Worm (Caenorhabditis elegans) whole organism, young adult: Measurements from ENCODE around the gene fbxa-131.
"Not testable (repeated sequence)": the region's sequence is repeated elsewhere in the genome, so short reads cannot be mapped to it uniquely, and the experiment has no call there.

ENCODE experiments used
- F49E8.2 ChIP-seq: sonication (generic microtip); optimal IDR thresholded peaks from 3 replicates; lab custom pipeline; 2017; ENCODE audit warnings: missing genetic modification characterization, mild to moderate bottlenecking, missing compliant biosample characterization, antibody characterized with exemption, moderate library complexity; ENCODE audit not compliant: insufficient read depth
- bed-1 ChIP-seq: fragments of 200-800 bp; sonication (Bioruptor generic); IDR thresholded peaks from 2 replicates; pipeline ENCODE4 v1.3.6; 2022; ENCODE audit warnings: missing genetic modification reagents, missing genetic modification characterization, missing compliant biosample characterization
- hlh-26 ChIP-seq: fragments of 200-800 bp; sonication (Bioruptor generic); conservative IDR thresholded peaks from 2 replicates; pipeline ENCODE4 v1.3.6; 2022; ENCODE audit warnings: missing genetic modification reagents, missing genetic modification characterization, missing compliant biosample characterization
- let-607 ChIP-seq, 2 experiments: fragments of 200-800 bp in 1 of 2; sonication (Bioruptor generic) in 1 of 2; sonication (generic microtip) in 1 of 2; optimal IDR thresholded peaks; 2 replicates each; lab custom pipeline; 2016 to 2018; ENCODE audit warnings: mild to moderate bottlenecking in 2 of 2, missing compliant biosample characterization in 2 of 2, missing genetic modification characterization in 2 of 2, moderate library complexity in 2 of 2, missing genotype in 1 of 2
- nhr-80 ChIP-seq: sonication (generic microtip); optimal IDR thresholded peaks from 2 replicates; lab custom pipeline; 2016; ENCODE audit warnings: missing genetic modification characterization, missing compliant biosample characterization
- pha-4 ChIP-seq: fragments of 150-350 bp; sonication (generic microtip); optimal IDR thresholded peaks from 2 replicates; lab custom pipeline; 2014; ENCODE audit warnings: missing biosample characterization, missing genetic modification reagents, missing genetic modification characterization

DNA sequence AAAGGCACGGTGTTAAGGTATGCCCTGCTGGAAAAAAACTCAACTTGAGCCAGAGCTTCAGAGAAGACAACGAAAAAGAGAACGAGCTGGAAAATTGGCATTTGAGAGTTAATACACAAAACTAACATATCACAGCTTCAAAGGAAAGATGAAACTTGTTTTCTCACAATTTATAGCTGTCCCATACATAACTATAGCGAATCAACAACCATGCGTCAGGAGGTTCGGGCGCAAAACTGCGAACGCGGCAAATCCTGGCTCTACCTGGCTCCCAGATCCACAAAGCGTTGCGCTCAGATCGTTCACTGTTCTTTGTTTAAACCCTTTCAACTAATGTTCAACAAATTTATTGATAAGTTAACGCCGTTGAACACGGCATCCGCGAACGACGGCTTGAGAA is 27.7 kb upstream of the fbxa-131 start, which contains the start of gene Y43F8C.15:
- TF ChIP-seq bed-1 (GFP tag; lab: Robert Waterston, UW); F49E8.2 (tag; lab: Kevin White, UChicago); let-607 (tag; optimal IDR thresholded peaks at IDR 0.05; lab: Kevin White, UChicago); hlh-26; pha-4 (tag; lab: Kevin White, UChicago); nhr-80 (tag; lab: Kevin White, UChicago): not testable (repeated sequence)
